Worm (Caenorhabditis elegans) whole organism, L3 larva: ENCODE data around the gene gsto-2.

Experiments used
- ZK546.5 ChIP-seq: sonication (generic microtip); optimal IDR thresholded peaks from 2 replicates; lab custom pipeline; 2017; ENCODE audit warnings: missing biosample characterization, missing genetic modification characterization
- fkh-10 ChIP-seq: sonication (generic microtip); optimal IDR thresholded peaks from 2 replicates; lab custom pipeline; 2017; ENCODE audit warnings: missing biosample characterization, missing genetic modification reagents, missing genetic modification characterization
- nhr-237 ChIP-seq: fragments of 150-350 bp; optimal IDR thresholded peaks from 2 replicates; lab custom pipeline; 2014; ENCODE audit warnings: missing biosample characterization, missing genetic modification characterization
- nhr-76 ChIP-seq: fragments of 150-350 bp; sonication (generic microtip); optimal IDR thresholded peaks from 5 replicates; lab custom pipeline; 2014; ENCODE audit warnings: missing biosample characterization, missing genetic modification characterization
- sea-2 ChIP-seq: fragments of 150-350 bp; sonication (generic microtip); optimal IDR thresholded peaks from 4 replicates; lab custom pipeline; 2014; ENCODE audit warnings: missing biosample characterization, missing genetic modification reagents, missing genetic modification characterization
- ztf-11 ChIP-seq: fragments of 150-350 bp; optimal IDR thresholded peaks from 2 replicates; lab custom pipeline; 2014; ENCODE audit warnings: missing biosample characterization, missing genetic modification characterization

DNA sequence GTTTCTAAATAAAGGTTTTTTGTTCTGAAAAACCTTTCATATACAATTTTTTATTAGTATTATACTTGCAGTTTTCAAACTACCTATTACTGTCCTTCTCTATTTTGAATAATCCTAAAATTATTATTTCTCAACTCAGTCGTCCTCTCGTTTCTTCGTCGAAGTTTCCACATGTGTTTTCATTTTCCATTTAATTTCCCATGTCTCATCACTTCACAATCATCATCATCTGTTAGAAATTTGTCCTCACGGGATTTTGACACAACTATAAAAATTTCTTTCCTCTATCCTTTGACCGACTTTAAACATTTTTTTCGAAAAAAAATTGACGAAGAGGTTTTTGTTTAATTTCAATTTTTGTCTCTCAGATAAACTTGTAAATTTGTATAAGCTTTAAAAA, 19.1 kb upstream of the gsto-2 start:
- TF ChIP-seq ZK546.5 (tag; lab: Kevin White, UChicago) (no peak), nhr-76 (tag; lab: Kevin White, UChicago) (no peak), ztf-11 (tag; lab: Kevin White, UChicago) (no peak), sea-2 (GFP tag; lab: Kevin White, UChicago) (no peak), fkh-10 (GFP tag; lab: Kevin White, UChicago) (no peak), nhr-237 (tag; lab: Kevin White, UChicago) (no peak)
